Worm (Caenorhabditis elegans): Measurements from ENCODE around the gene idpb-3.

ce11 chrII:5085450-5085849 lies 16.2 kb downstream of the idpb-3 start, which contains the start of gene txt-9:
- TF ChIP-seq lin-26 (GFP tag; IDR thresholded peaks at IDR 0.05), result no peak
- no peak for TF ChIP-seq nhr-120 (GFP tag; IDR thresholded peaks at IDR 0.05)
- no peak for TF ChIP-seq F57A8.1 (GFP tag; optimal IDR thresholded peaks at IDR 0.05)
- no peak for TF ChIP-seq somi-1 (GFP tag; optimal IDR thresholded peaks at IDR 0.05)
